Worm (Caenorhabditis elegans): ENCODE measurements around the gene frpr-9.

DNA sequence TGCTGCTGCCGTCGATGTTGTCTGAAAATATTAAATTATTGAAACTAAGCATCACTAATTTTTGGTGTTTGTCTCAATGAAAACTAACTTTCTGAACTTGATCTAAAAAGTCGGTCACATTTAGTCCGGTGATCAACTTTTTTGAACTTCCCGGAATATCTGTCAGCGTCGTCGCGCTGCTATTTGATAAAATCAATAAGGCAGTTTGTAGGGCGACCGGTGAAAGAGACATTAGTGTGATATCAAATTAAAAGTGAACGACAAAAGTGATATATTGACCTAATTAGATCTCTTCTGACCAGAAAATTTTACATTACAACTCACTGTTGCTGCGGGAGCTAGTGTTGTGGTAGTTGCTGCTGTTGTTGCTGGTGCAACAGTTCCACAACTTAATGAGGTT lies 21.0 kb upstream of the frpr-9 start:
- no peak for TF ChIP-seq lsy-2 (tag; optimal IDR thresholded peaks at IDR 0.05)
- no peak for TF ChIP-seq lin-13 (GFP tag; optimal IDR thresholded peaks at IDR 0.05)
- TF ChIP-seq F13H6.1 (tag; optimal IDR thresholded peaks at IDR 0.05): no peak
- TF ChIP-seq lin-39 (tag; optimal IDR thresholded peaks at IDR 0.05): no peak
- TF ChIP-seq unc-62 (GFP tag; optimal IDR thresholded peaks at IDR 0.05): no peak
- no peak for TF ChIP-seq fos-1 (tag; optimal IDR thresholded peaks at IDR 0.05)
- TF ChIP-seq zag-1 (tag; optimal IDR thresholded peaks at IDR 0.05): no peak
- TF ChIP-seq unc-55 (GFP tag; optimal IDR thresholded peaks at IDR 0.05): no peak
- no peak for TF ChIP-seq ceh-16 (tag; optimal IDR thresholded peaks at IDR 0.05)
- TF ChIP-seq alr-1 (tag; optimal IDR thresholded peaks at IDR 0.05): no peak
- no peak for TF ChIP-seq snpc-4 (tag; optimal IDR thresholded peaks at IDR 0.05)
- no peak for TF ChIP-seq elt-1 (tag; optimal IDR thresholded peaks at IDR 0.05)
- TF ChIP-seq sem-4 (tag; optimal IDR thresholded peaks at IDR 0.05): no peak

Data from whole organism, L2 larva.